Fruit fly (Drosophila melanogaster): ENCODE measurements around the gene CG18171.

- TF ChIP-seq jim (GFP tag; optimal IDR thresholded peaks at IDR 0.05), result no peak
- no peak for TF ChIP-seq CrebA (GFP tag; optimal IDR thresholded peaks at IDR 0.05; ENCODE audit: borderline replicate concordance)
- TF ChIP-seq OdsH (GFP tag; optimal IDR thresholded peaks at IDR 0.05), result no peak
- no peak for TF ChIP-seq br (GFP tag; optimal IDR thresholded peaks at IDR 0.05)
- TF ChIP-seq Dif (GFP tag; optimal IDR thresholded peaks at IDR 0.05; ENCODE audit: partially characterized antibody), result no peak
- TF ChIP-seq pan (optimal IDR thresholded peaks at IDR 0.05), result no peak
- no peak for TF ChIP-seq Rel (GFP tag; optimal IDR thresholded peaks at IDR 0.05)
- no peak for TF ChIP-seq Rel (tag; optimal IDR thresholded peaks at IDR 0.05)
- no peak for TF ChIP-seq Dfd (GFP tag; optimal IDR thresholded peaks at IDR 0.05)
- TF ChIP-seq foxo (GFP tag; optimal IDR thresholded peaks at IDR 0.05), result no peak
- TF ChIP-seq dl (GFP tag; optimal IDR thresholded peaks at IDR 0.05; ENCODE audit: insufficient read depth in 1 of 2, partially characterized antibody in 2 of 2), result no peak
- no peak for TF ChIP-seq tai (GFP tag; optimal IDR thresholded peaks at IDR 0.05)
- no peak for TF ChIP-seq Vsx2 (GFP tag; optimal IDR thresholded peaks at IDR 0.05; ENCODE audit: partially characterized antibody)
Observed at dm6 chr3L:1709161-1709560, 13.8 kb downstream of the CG18171 start.
